Worm (Caenorhabditis elegans): ENCODE data around the gene C49H3.6.

C49H3.6 gene

ce11 chrIV:7955849-7956248 lies 52.3 kb downstream of the C49H3.6 start, which contains the start of gene ceh-19:
ceh-19 (minus strand) TSS chrIV:7955949.
- TF ChIP-seq hlh-6 (tag; optimal IDR thresholded peaks at IDR 0.05): no peak
- no peak for TF ChIP-seq hlh-8 (tag; optimal IDR thresholded peaks at IDR 0.05)
- no peak for TF ChIP-seq unc-86 (tag; optimal IDR thresholded peaks at IDR 0.05)

Measured in whole organism, late embryonic.